Worm (Caenorhabditis elegans) whole organism, late embryonic: ENCODE data around the gene Y48A6B.7.

Source experiments
- C38D4.7 ChIP-seq: fragments of 200-800 bp; sonication (Bioruptor generic); optimal IDR thresholded peaks from 2 replicates; lab custom pipeline; 2018; ENCODE audit warnings: mild to moderate bottlenecking, missing genetic modification characterization, moderate library complexity, missing compliant biosample characterization
- F13H6.1 ChIP-seq: sonication (generic microtip); optimal IDR thresholded peaks from 2 replicates; lab custom pipeline; 2016; ENCODE audit warnings: missing genetic modification characterization, missing compliant biosample characterization
- K02D7.2 ChIP-seq: sonication (generic microtip); optimal IDR thresholded peaks from 2 replicates; lab custom pipeline; 2017; ENCODE audit warnings: mild to moderate bottlenecking, missing genetic modification characterization, missing compliant biosample characterization
- Y22D7AL.16 ChIP-seq: sonication (generic microtip); optimal IDR thresholded peaks from 2 replicates; lab custom pipeline; 2016; ENCODE audit warnings: missing genetic modification characterization, missing compliant biosample characterization
- ceh-14 ChIP-seq: sonication (generic microtip); optimal IDR thresholded peaks from 2 replicates; lab custom pipeline; 2016; ENCODE audit warnings: missing genotype, missing genetic modification characterization, missing compliant biosample characterization
- ceh-18 ChIP-seq: sonication (generic microtip); optimal IDR thresholded peaks from 2 replicates; lab custom pipeline; 2016; ENCODE audit warnings: missing genetic modification characterization, missing compliant biosample characterization
- ceh-19 ChIP-seq: fragments of 200-800 bp; sonication (Bioruptor generic); optimal IDR thresholded peaks from 2 replicates; lab custom pipeline; 2018; ENCODE audit warnings: mild to moderate bottlenecking, missing genetic modification characterization, missing compliant biosample characterization
- ceh-24 ChIP-seq: sonication (generic microtip); optimal IDR thresholded peaks from 2 replicates; lab custom pipeline; 2016; ENCODE audit warnings: mild to moderate bottlenecking, missing genetic modification characterization, missing compliant biosample characterization
- ceh-31 ChIP-seq: sonication (generic microtip); optimal IDR thresholded peaks from 2 replicates; lab custom pipeline; 2016; ENCODE audit warnings: missing genetic modification characterization, missing compliant biosample characterization
- ceh-34 ChIP-seq: sonication (generic microtip); optimal IDR thresholded peaks from 2 replicates; lab custom pipeline; 2016; ENCODE audit warnings: mild to moderate bottlenecking, missing genetic modification characterization, missing compliant biosample characterization
- dve-1 ChIP-seq: sonication (generic microtip); optimal IDR thresholded peaks from 2 replicates; lab custom pipeline; 2017; ENCODE audit warnings: antibody characterized with exemption, mild to moderate bottlenecking, missing genetic modification characterization, missing compliant biosample characterization
- elt-4 ChIP-seq: sonication (generic microtip); optimal IDR thresholded peaks from 2 replicates; lab custom pipeline; 2016; ENCODE audit warnings: missing genetic modification characterization, missing compliant biosample characterization
- ets-4 ChIP-seq: sonication (generic microtip); optimal IDR thresholded peaks from 2 replicates; lab custom pipeline; 2016; ENCODE audit warnings: missing genetic modification characterization, missing compliant biosample characterization
- eyg-1 ChIP-seq: sonication (generic microtip); optimal IDR thresholded peaks from 2 replicates; lab custom pipeline; 2016; ENCODE audit warnings: missing genotype, missing genetic modification characterization, missing compliant biosample characterization
- fkh-6 ChIP-seq: sonication (generic microtip); optimal IDR thresholded peaks from 2 replicates; lab custom pipeline; 2016; ENCODE audit warnings: missing genetic modification characterization, missing compliant biosample characterization
- hlh-13 ChIP-seq: fragments of 200-800 bp; sonication (Bioruptor generic); optimal IDR thresholded peaks from 2 replicates; lab custom pipeline; 2018; ENCODE audit warnings: mild to moderate bottlenecking, missing genetic modification characterization, missing compliant biosample characterization
- hlh-30 ChIP-seq: sonication (generic microtip); optimal IDR thresholded peaks from 2 replicates; lab custom pipeline; 2017; ENCODE audit warnings: antibody characterized with exemption, missing genetic modification characterization, missing compliant biosample characterization; ENCODE audit not compliant: insufficient read depth
- hlh-6 ChIP-seq: sonication (generic microtip); optimal IDR thresholded peaks from 2 replicates; lab custom pipeline; 2016; ENCODE audit warnings: missing genotype, missing genetic modification characterization, missing compliant biosample characterization
- hlh-8 ChIP-seq: sonication (generic microtip); optimal IDR thresholded peaks from 2 replicates; lab custom pipeline; 2016; ENCODE audit warnings: missing genotype, missing genetic modification characterization, missing compliant biosample characterization
- lin-11 ChIP-seq: fragments of 200-800 bp; sonication (Bioruptor generic); optimal IDR thresholded peaks from 2 replicates; lab custom pipeline; 2018; ENCODE audit warnings: mild to moderate bottlenecking, missing genetic modification characterization, missing compliant biosample characterization
- mec-3 ChIP-seq: sonication (generic microtip); optimal IDR thresholded peaks from 2 replicates; lab custom pipeline; 2016; ENCODE audit warnings: borderline replicate concordance, missing genetic modification characterization, missing compliant biosample characterization
- nfya-1 ChIP-seq: sonication (generic microtip); optimal IDR thresholded peaks from 2 replicates; lab custom pipeline; 2017; ENCODE audit warnings: missing genetic modification characterization, mild to moderate bottlenecking, missing compliant biosample characterization, antibody characterized with exemption, moderate library complexity
- nhr-11 ChIP-seq: fragments of 150-350 bp; optimal IDR thresholded peaks from 2 replicates; lab custom pipeline; 2014; ENCODE audit warnings: missing biosample characterization, missing genetic modification characterization
- nhr-232 ChIP-seq: sonication (generic microtip); optimal IDR thresholded peaks from 2 replicates; lab custom pipeline; 2016; ENCODE audit warnings: missing genetic modification characterization, missing compliant biosample characterization
- odd-2 ChIP-seq: sonication (generic microtip); optimal IDR thresholded peaks from 2 replicates; lab custom pipeline; 2017; ENCODE audit warnings: antibody characterized with exemption, mild to moderate bottlenecking, missing genetic modification characterization, missing compliant biosample characterization
- pat-9 ChIP-seq: fragments of 200-800 bp; sonication (Bioruptor generic); optimal IDR thresholded peaks from 2 replicates; lab custom pipeline; 2018; ENCODE audit warnings: mild to moderate bottlenecking, missing genetic modification characterization, moderate library complexity, missing compliant biosample characterization
- pha-2 ChIP-seq: sonication (generic microtip); optimal IDR thresholded peaks from 2 replicates; lab custom pipeline; 2017; ENCODE audit warnings: mild to moderate bottlenecking, missing genetic modification characterization, missing compliant biosample characterization
- pqm-1 ChIP-seq: sonication (generic microtip); optimal IDR thresholded peaks from 2 replicates; lab custom pipeline; 2016; ENCODE audit warnings: missing genetic modification characterization, missing compliant biosample characterization
- pros-1 ChIP-seq: fragments of 150-350 bp; optimal IDR thresholded peaks from 2 replicates; lab custom pipeline; 2014; ENCODE audit warnings: missing biosample characterization, missing genetic modification reagents, missing genetic modification characterization
- ref-2 ChIP-seq: sonication (generic microtip); optimal IDR thresholded peaks from 2 replicates; lab custom pipeline; 2016; ENCODE audit warnings: missing genetic modification characterization, missing compliant biosample characterization
- sox-4 ChIP-seq: sonication (generic microtip); optimal IDR thresholded peaks from 2 replicates; lab custom pipeline; 2017; ENCODE audit warnings: mild to moderate bottlenecking, missing genetic modification characterization, inconsistent platforms, missing compliant biosample characterization
- syd-9 ChIP-seq: sonication (generic microtip); optimal IDR thresholded peaks from 2 replicates; lab custom pipeline; 2016; ENCODE audit warnings: mild to moderate bottlenecking, missing genetic modification characterization, moderate library complexity, missing compliant biosample characterization
- tbx-2 ChIP-seq: sonication (generic microtip); optimal IDR thresholded peaks from 2 replicates; lab custom pipeline; 2016; ENCODE audit warnings: missing genetic modification characterization, missing compliant biosample characterization
- ttx-3 ChIP-seq: sonication (generic microtip); optimal IDR thresholded peaks from 2 replicates; lab custom pipeline; 2016; ENCODE audit warnings: missing genetic modification reagents, missing genetic modification characterization, missing compliant biosample characterization
- unc-3 ChIP-seq, 2 experiments: fragments of 200-800 bp in 1 of 2; sonication (Bioruptor generic) in 1 of 2; sonication (generic microtip) in 1 of 2; conservative IDR thresholded peaks in 1 of 2; optimal IDR thresholded peaks in 1 of 2; 2 replicates each; pipeline versions ENCODE4 v1.3.6 to Lab custom; 2016 to 2022; ENCODE audit warnings: missing compliant biosample characterization in 2 of 2, missing genetic modification characterization in 2 of 2, missing genetic modification reagents in 1 of 2
- unc-42 ChIP-seq: sonication (generic microtip); optimal IDR thresholded peaks from 2 replicates; lab custom pipeline; 2016; ENCODE audit warnings: missing genotype, missing genetic modification characterization, missing compliant biosample characterization
- ztf-16 ChIP-seq: sonication (generic microtip); optimal IDR thresholded peaks from 2 replicates; lab custom pipeline; 2017; ENCODE audit warnings: missing genetic modification characterization, missing compliant biosample characterization

Gene Y48A6B.7

DNA sequence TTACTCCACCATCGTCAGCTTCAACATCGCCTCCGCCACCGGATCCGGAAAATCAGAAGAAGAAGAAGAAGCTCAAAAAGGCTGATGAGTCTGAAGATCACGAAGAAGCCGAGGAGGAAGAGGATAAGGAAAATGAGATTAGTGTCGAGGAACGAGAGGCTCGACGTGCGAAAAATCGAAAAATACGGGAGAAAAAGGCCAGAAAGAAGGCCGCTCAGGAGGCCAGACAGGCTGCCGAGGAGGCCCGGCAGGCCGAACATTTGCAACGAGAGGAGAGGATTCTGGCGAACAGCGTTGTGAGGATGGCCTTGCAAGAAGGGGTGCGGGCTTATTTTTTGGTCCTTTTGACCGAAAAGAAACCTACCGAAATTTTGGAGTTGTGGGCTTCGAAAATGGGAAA lies 18.8 kb upstream of the Y48A6B.7 start:
- TF ChIP-seq ref-2 (tag; lab: Kevin White, UChicago) (no peak), ceh-24 (tag; lab: Kevin White, UChicago) (no peak), unc-42 (tag; lab: Kevin White, UChicago) (no peak)

DNA sequence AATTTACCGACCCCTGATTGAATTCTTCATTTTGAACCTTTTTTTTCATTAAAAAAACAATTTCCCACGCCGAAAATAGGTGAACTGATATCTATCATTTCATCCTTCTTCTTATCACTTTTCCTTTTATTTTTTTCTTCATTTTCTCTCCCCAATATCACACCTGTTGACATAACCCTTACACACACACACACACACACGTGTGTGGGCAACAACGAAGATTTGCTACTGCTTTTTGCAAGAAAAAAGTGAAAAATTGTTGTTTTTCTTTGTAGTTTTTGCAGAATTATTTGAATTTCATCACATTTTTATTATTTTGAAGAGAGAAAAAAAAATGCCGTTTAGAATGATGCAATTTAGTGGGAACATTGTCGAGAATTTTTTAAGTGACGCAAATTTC lies 14.2 kb upstream of the Y48A6B.7 start:
- TF ChIP-seq mec-3 (tag; lab: Kevin White, UChicago) (no peak), ttx-3 (tag; lab: Kevin White, UChicago) (no peak), ets-4 (tag; lab: Kevin White, UChicago) (no peak), ref-2 (tag; lab: Kevin White, UChicago) (no peak), C38D4.7 (no peak), pha-2 (no peak), hlh-30 (no peak), pat-9 (no peak), syd-9 (tag; lab: Kevin White, UChicago) (no peak), unc-3 (GFP tag; conservative IDR thresholded peaks at IDR 0.05; lab: Robert Waterston, UW) (no peak), unc-3 (tag; optimal IDR thresholded peaks at IDR 0.05; lab: Kevin White, UChicago) (no peak), K02D7.2 (tag; lab: Kevin White, UChicago) (no peak), sox-4 (tag; lab: Kevin White, UChicago) (no peak), odd-2 (tag; lab: Kevin White, UChicago) (no peak), ztf-16 (no peak)

DNA sequence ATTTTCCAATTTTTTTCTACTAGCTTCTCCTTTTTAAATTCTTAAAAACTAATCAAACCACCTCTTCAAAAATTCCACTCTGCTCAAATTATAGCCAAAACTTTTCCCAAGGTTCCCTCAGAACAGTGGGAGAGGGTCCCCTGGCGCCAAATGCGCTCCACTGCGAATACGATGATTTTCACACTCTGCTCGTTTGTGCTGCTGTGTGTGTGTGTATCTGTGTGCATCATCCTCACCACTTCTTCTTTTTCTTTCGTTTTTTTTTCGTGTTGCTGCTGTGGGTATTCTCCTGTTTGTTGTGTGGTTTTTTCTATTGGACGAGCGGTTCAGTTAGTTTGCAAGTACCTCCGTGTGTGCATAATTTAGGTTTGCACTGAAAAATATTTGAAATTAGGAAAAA lies 12.9 kb upstream of the Y48A6B.7 start:
- no peak for TF ChIP-seq hlh-13 (GFP tag; lab: Kevin White, UChicago)
- TF ChIP-seq nfya-1, result peak; percentile 30
- TF ChIP-seq ceh-19 (GFP tag; lab: Kevin White, UChicago), result no peak
- no peak for TF ChIP-seq Y22D7AL.16 (tag; lab: Kevin White, UChicago)
- TF ChIP-seq ceh-14 (tag; lab: Kevin White, UChicago), result no peak
- no peak for TF ChIP-seq eyg-1 (tag; lab: Kevin White, UChicago)
- peak; percentile 5 for TF ChIP-seq ceh-31 (tag; lab: Kevin White, UChicago)
- no peak for TF ChIP-seq hlh-8 (tag; lab: Kevin White, UChicago)
- TF ChIP-seq pqm-1 (tag; lab: Kevin White, UChicago), result no peak
- no peak for TF ChIP-seq ceh-18 (tag; lab: Kevin White, UChicago)
- no peak for TF ChIP-seq fkh-6 (tag; lab: Kevin White, UChicago)
- no peak for TF ChIP-seq syd-9 (tag; lab: Kevin White, UChicago)
- TF ChIP-seq nhr-232 (tag; lab: Kevin White, UChicago), result no peak
- no peak for TF ChIP-seq ref-2 (tag; lab: Kevin White, UChicago)
- no peak for TF ChIP-seq ceh-24 (tag; lab: Kevin White, UChicago)
- TF ChIP-seq odd-2 (tag; lab: Kevin White, UChicago), result no peak
- no peak for TF ChIP-seq nhr-11 (tag; lab: Kevin White, UChicago)
- TF ChIP-seq unc-3 (GFP tag; conservative IDR thresholded peaks at IDR 0.05; lab: Robert Waterston, UW), result no peak
- no peak for TF ChIP-seq unc-3 (tag; optimal IDR thresholded peaks at IDR 0.05; lab: Kevin White, UChicago)
- TF ChIP-seq ztf-16, result no peak
- TF ChIP-seq lin-11 (tag; lab: Kevin White, UChicago), result no peak
- no peak for TF ChIP-seq hlh-6
- TF ChIP-seq F13H6.1 (tag; lab: Kevin White, UChicago), result no peak
- TF ChIP-seq elt-4 (tag; lab: Kevin White, UChicago), result no peak
- peak; percentile 26 for TF ChIP-seq unc-42 (tag; lab: Kevin White, UChicago)
- TF ChIP-seq dve-1 (tag; lab: Kevin White, UChicago), result no peak
- no peak for TF ChIP-seq pros-1 (tag; lab: Kevin White, UChicago)
- peak; percentile 25 for TF ChIP-seq tbx-2 (tag; lab: Kevin White, UChicago)
- no peak for TF ChIP-seq ceh-34 (tag; lab: Kevin White, UChicago)
